Worm (Caenorhabditis elegans) whole organism, midembryonic: ENCODE measurements around the gene T04F3.4.

Experiments used
- cog-1 ChIP-seq: sonication (generic microtip); optimal IDR thresholded peaks from 2 replicates; lab custom pipeline; 2016; ENCODE audit warnings: missing genetic modification characterization, missing compliant biosample characterization
- flt-1 ChIP-seq: fragments of 200-800 bp; sonication (Bioruptor generic); IDR thresholded peaks from 2 replicates; pipeline ENCODE4 v1.3.6; 2022; ENCODE audit warnings: missing genetic modification characterization, missing compliant biosample characterization
- klf-2 ChIP-seq: fragments of 200-800 bp; sonication (Bioruptor generic); conservative IDR thresholded peaks from 2 replicates; pipeline ENCODE4 v1.3.6; 2022; ENCODE audit warnings: missing genetic modification reagents, missing genetic modification characterization, missing compliant biosample characterization
- med-1 ChIP-seq: sonication (generic microtip); optimal IDR thresholded peaks from 2 replicates; lab custom pipeline; 2017; ENCODE audit warnings: missing genetic modification characterization, mild to moderate bottlenecking, missing compliant biosample characterization, antibody characterized with exemption, missing genetic modification reagents; ENCODE audit not compliant: insufficient read depth
- tab-1 ChIP-seq: fragments of 200-800 bp; sonication (Bioruptor generic); IDR thresholded peaks from 2 replicates; pipeline ENCODE4 v1.3.6; 2022; ENCODE audit warnings: missing genetic modification characterization, missing compliant biosample characterization
- ztf-29 ChIP-seq: fragments of 200-800 bp; sonication (Bioruptor generic); IDR thresholded peaks from 2 replicates; pipeline ENCODE4 v1.3.6; 2022; ENCODE audit warnings: missing genetic modification reagents, missing genetic modification characterization, missing compliant biosample characterization

DNA sequence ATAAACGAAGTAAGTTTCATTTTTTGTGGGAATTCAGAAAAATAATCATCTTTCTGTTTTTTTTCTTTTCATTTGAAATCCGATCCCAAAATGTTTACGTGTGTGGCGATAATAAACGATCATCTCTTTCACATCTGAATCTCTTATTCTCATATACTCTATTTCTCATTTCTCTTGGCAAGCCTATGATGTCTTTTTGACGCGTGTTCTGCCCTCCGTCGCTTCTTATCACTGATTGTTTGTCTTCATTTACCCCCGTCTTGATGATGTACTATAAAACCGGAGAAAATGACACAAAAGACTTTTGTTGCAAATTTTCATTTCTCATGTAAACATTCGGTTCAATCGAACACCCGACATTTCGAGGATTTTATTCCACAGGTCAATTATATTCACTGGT is 15.0 kb upstream of the T04F3.4 start:
- TF ChIP-seq flt-1 (GFP tag; lab: Robert Waterston, UW) (no peak), cog-1 (tag; lab: Kevin White, UChicago) (no peak), tab-1 (GFP tag; lab: Robert Waterston, UW) (no peak), med-1 (GFP tag; lab: Kevin White, UChicago) (no peak), ztf-29 (GFP tag; lab: Robert Waterston, UW) (no peak), klf-2 (GFP tag; lab: Robert Waterston, UW) (no peak)
